Fruit fly (Drosophila melanogaster) whole organism, prepupa: ENCODE data around the gene CG7065.

ENCODE experiments used
- Blimp-1 ChIP-seq: fragments of 200-800 bp; sonication (Bioruptor generic); optimal IDR thresholded peaks from 3 replicates; lab custom pipeline; 2017; ENCODE audit warnings: missing biosample characterization, missing genetic modification characterization, mild to moderate bottlenecking, moderate library complexity, missing genetic modification reagents
- CG4318 ChIP-seq: fragments of 200-800 bp; sonication (Bioruptor generic); optimal IDR thresholded peaks from 3 replicates; lab custom pipeline; 2017; ENCODE audit warnings: missing biosample characterization, mild to moderate bottlenecking, missing genetic modification characterization
- Eip78C ChIP-seq: fragments of 200-800 bp; sonication (Bioruptor generic); peaks from one replicate; lab custom pipeline; 2016; ENCODE audit warnings: missing biosample characterization, missing genetic modification characterization
- net ChIP-seq: fragments of 200-800 bp; sonication (Bioruptor generic); optimal IDR thresholded peaks from 3 replicates; lab custom pipeline; 2016; ENCODE audit warnings: missing biosample characterization, missing genetic modification characterization

- TF ChIP-seq Eip78C (peak; percentile 96), net (GFP tag; lab: Kevin White, UChicago) (peak; percentile 46), Blimp-1 (GFP tag; lab: Kevin White, UChicago) (peak; percentile 22), CG4318 (GFP tag; lab: Kevin White, UChicago) (no peak)
Measured at dm6 chrX:9155134-9155533, 12.8 kb downstream of the CG7065 start.
